Worm (Caenorhabditis elegans) whole organism, L1 larva: ENCODE results near the gene sre-4.
A peak's percentile ranks its signal among the peaks of the same experiment; 100 is the strongest.

Experiments
- C04F5.9 ChIP-seq: sonication (generic microtip); optimal IDR thresholded peaks from 2 replicates; lab custom pipeline; 2016; ENCODE audit warnings: missing genetic modification characterization, missing compliant biosample characterization
- C16A3.4 ChIP-seq: fragments of 150-350 bp; optimal IDR thresholded peaks from 2 replicates; lab custom pipeline; 2014; ENCODE audit warnings: missing biosample characterization, missing genetic modification characterization
- C34B4.2 ChIP-seq: sonication (generic microtip); optimal IDR thresholded peaks from 2 replicates; lab custom pipeline; 2017; ENCODE audit warnings: mild to moderate bottlenecking, missing genetic modification characterization, missing compliant biosample characterization
- F16B12.6 ChIP-seq: fragments of 150-350 bp; optimal IDR thresholded peaks from 2 replicates; lab custom pipeline; 2014; ENCODE audit warnings: missing biosample characterization, missing genetic modification characterization
- aha-1 ChIP-seq: fragments of 150-350 bp; optimal IDR thresholded peaks from 2 replicates; lab custom pipeline; 2014; ENCODE audit warnings: missing biosample characterization, missing genetic modification characterization
- aly-2 ChIP-seq: fragments of 150-350 bp; optimal IDR thresholded peaks from 2 replicates; lab custom pipeline; 2014; ENCODE audit warnings: missing biosample characterization, missing genetic modification characterization
- ama-1 ChIP-seq: fragments of 150-350 bp; optimal IDR thresholded peaks from 2 replicates; lab custom pipeline; 2014
- blmp-1 ChIP-seq: fragments of 150-350 bp; optimal IDR thresholded peaks from 2 replicates; lab custom pipeline; 2014; ENCODE audit warnings: missing biosample characterization, missing genetic modification characterization
- ceh-8 ChIP-seq: fragments of 200-800 bp; sonication (Bioruptor generic); optimal IDR thresholded peaks from 2 replicates; lab custom pipeline; 2018; ENCODE audit warnings: mild to moderate bottlenecking, missing genetic modification characterization, moderate library complexity, missing compliant biosample characterization
- ceh-82 ChIP-seq, 3 experiments: fragments of 150-350 bp in 1 of 3; sonication (generic microtip) in 2 of 3; optimal IDR thresholded peaks; 2 replicates each; lab custom pipeline; 2014 to 2017; ENCODE audit warnings: missing biosample characterization in 3 of 3, missing genetic modification characterization in 3 of 3
- ceh-90 ChIP-seq: sonication (generic microtip); optimal IDR thresholded peaks from 2 replicates; lab custom pipeline; 2016; ENCODE audit warnings: missing genetic modification characterization, missing compliant biosample characterization
- dsc-1 ChIP-seq: sonication (generic microtip); optimal IDR thresholded peaks from 2 replicates; lab custom pipeline; 2016; ENCODE audit warnings: mild to moderate bottlenecking, missing genetic modification characterization, missing compliant biosample characterization
- egl-27 ChIP-seq, 2 experiments: fragments of 150-350 bp in 1 of 2; sonication (generic microtip); optimal IDR thresholded peaks; 3 replicates each; lab custom pipeline; 2017 to 2018; ENCODE audit warnings: missing biosample characterization in 2 of 2, missing genetic modification characterization in 2 of 2, missing genetic modification reagents in 2 of 2
- elt-2 ChIP-seq: sonication (generic microtip); optimal IDR thresholded peaks from 2 replicates; lab custom pipeline; 2016; ENCODE audit warnings: missing genetic modification characterization, mild to moderate bottlenecking, inconsistent platforms, missing compliant biosample characterization, missing genetic modification reagents
- elt-3 ChIP-seq, 6 experiments: fragments of 150-350 bp in 1 of 6; sonication (generic microtip); optimal IDR thresholded peaks; 2 replicates each; lab custom pipeline; 2017 to 2018; ENCODE audit warnings: missing biosample characterization in 6 of 6, missing genetic modification characterization in 6 of 6, inconsistent platforms in 1 of 6
- fkh-10 ChIP-seq: sonication (generic microtip); optimal IDR thresholded peaks from 2 replicates; lab custom pipeline; 2017; ENCODE audit warnings: missing biosample characterization, missing genetic modification reagents, missing genetic modification characterization
- fkh-8 ChIP-seq: sonication (generic microtip); optimal IDR thresholded peaks from 2 replicates; lab custom pipeline; 2016; ENCODE audit warnings: mild to moderate bottlenecking, missing genetic modification characterization, missing compliant biosample characterization
- fos-1 ChIP-seq: fragments of 150-350 bp; optimal IDR thresholded peaks from 2 replicates; lab custom pipeline; 2014; ENCODE audit warnings: missing biosample characterization, missing genetic modification characterization
- grh-1 ChIP-seq: fragments of 200-800 bp; sonication (Bioruptor generic); IDR thresholded peaks from 2 replicates; pipeline ENCODE4 v1.3.6; 2022; ENCODE audit warnings: missing genetic modification reagents, missing genetic modification characterization, missing compliant biosample characterization
- hlh-17 ChIP-seq: fragments of 200-800 bp; sonication (Bioruptor generic); optimal IDR thresholded peaks from 2 replicates; lab custom pipeline; 2018; ENCODE audit warnings: missing genetic modification characterization, mild to moderate bottlenecking, missing compliant biosample characterization, moderate library complexity, borderline replicate concordance
- irx-1 ChIP-seq: sonication (generic microtip); optimal IDR thresholded peaks from 2 replicates; lab custom pipeline; 2016; ENCODE audit warnings: missing genetic modification characterization, missing compliant biosample characterization
- jun-1 ChIP-seq: fragments of 150-350 bp; optimal IDR thresholded peaks from 2 replicates; lab custom pipeline; 2014; ENCODE audit warnings: missing biosample characterization, missing genetic modification reagents, missing genetic modification characterization
- lin-15B ChIP-seq: fragments of 150-350 bp; sonication (generic microtip); optimal IDR thresholded peaks from 3 replicates; lab custom pipeline; 2014; ENCODE audit warnings: missing biosample characterization, missing genetic modification characterization
- lin-39 ChIP-seq: fragments of 150-350 bp; optimal IDR thresholded peaks from 2 replicates; lab custom pipeline; 2014; ENCODE audit warnings: missing biosample characterization, missing genetic modification reagents, missing genetic modification characterization
- lir-3 ChIP-seq: sonication (generic microtip); optimal IDR thresholded peaks from 2 replicates; lab custom pipeline; 2016; ENCODE audit warnings: mild to moderate bottlenecking, missing genetic modification characterization, moderate library complexity, missing compliant biosample characterization; ENCODE audit not compliant: poor library complexity
- lsy-2 ChIP-seq, 2 experiments: fragments of 150-350 bp; optimal IDR thresholded peaks; 2 replicates each; lab custom pipeline; 2014; ENCODE audit warnings: missing biosample characterization in 2 of 2, missing genetic modification characterization in 2 of 2
- mab-9 ChIP-seq: fragments of 200-800 bp; sonication (Bioruptor generic); IDR thresholded peaks from 2 replicates; pipeline ENCODE4 v1.3.6; 2022; ENCODE audit warnings: missing genetic modification reagents, missing genetic modification characterization, missing compliant biosample characterization
- mdl-1 ChIP-seq, 2 experiments: fragments of 150-350 bp; optimal IDR thresholded peaks; 2 replicates each; lab custom pipeline; 2014 to 2017; ENCODE audit warnings: missing biosample characterization in 2 of 2, missing genetic modification characterization in 2 of 2, inconsistent platforms in 1 of 2
- mep-1 ChIP-seq: fragments of 150-350 bp; optimal IDR thresholded peaks from 2 replicates; lab custom pipeline; 2014; ENCODE audit warnings: missing biosample characterization, missing genetic modification characterization
- nhr-19 ChIP-seq: fragments of 200-800 bp; sonication (Bioruptor generic); conservative IDR thresholded peaks from 2 replicates; pipeline ENCODE4 v1.3.6; 2022; ENCODE audit warnings: missing genetic modification characterization, missing compliant biosample characterization
- nhr-20 ChIP-seq: sonication (generic microtip); optimal IDR thresholded peaks from 2 replicates; lab custom pipeline; 2016; ENCODE audit warnings: mild to moderate bottlenecking, missing genetic modification characterization, missing compliant biosample characterization
- nhr-237 ChIP-seq: fragments of 150-350 bp; optimal IDR thresholded peaks from 2 replicates; lab custom pipeline; 2014; ENCODE audit warnings: missing biosample characterization, missing genetic modification characterization
- nhr-28 ChIP-seq: fragments of 150-350 bp; optimal IDR thresholded peaks from 2 replicates; lab custom pipeline; 2014; ENCODE audit warnings: missing biosample characterization, missing genetic modification characterization
- nhr-47 ChIP-seq: sonication (generic microtip); optimal IDR thresholded peaks from 2 replicates; lab custom pipeline; 2016; ENCODE audit warnings: mild to moderate bottlenecking, missing genetic modification characterization, moderate library complexity, missing compliant biosample characterization
- nhr-71 ChIP-seq: sonication (generic microtip); optimal IDR thresholded peaks from 2 replicates; lab custom pipeline; 2016; ENCODE audit warnings: mild to moderate bottlenecking, missing genetic modification characterization, moderate library complexity, missing compliant biosample characterization
- nhr-84 ChIP-seq: sonication (generic microtip); optimal IDR thresholded peaks from 2 replicates; lab custom pipeline; 2017; ENCODE audit warnings: missing biosample characterization, missing genetic modification characterization
- nhr-85 ChIP-seq: sonication (generic microtip); peaks from one replicate; lab custom pipeline; 2016; ENCODE audit warnings: missing genetic modification characterization, inconsistent platforms, missing compliant biosample characterization
- nhr-90 ChIP-seq: sonication (generic microtip); optimal IDR thresholded peaks from 2 replicates; lab custom pipeline; 2016; ENCODE audit warnings: mild to moderate bottlenecking, missing genetic modification characterization, missing compliant biosample characterization; ENCODE audit not compliant: poor library complexity
- pax-3 ChIP-seq: fragments of 200-800 bp; sonication (Bioruptor generic); optimal IDR thresholded peaks from 2 replicates; lab custom pipeline; 2018; ENCODE audit warnings: mild to moderate bottlenecking, missing genetic modification characterization, moderate library complexity, missing compliant biosample characterization
- pqm-1 ChIP-seq: sonication (generic microtip); optimal IDR thresholded peaks from 3 replicates; lab custom pipeline; 2017; ENCODE audit warnings: missing biosample characterization, missing genetic modification characterization
- rnt-1 ChIP-seq: sonication (generic microtip); optimal IDR thresholded peaks from 2 replicates; lab custom pipeline; 2016; ENCODE audit warnings: mild to moderate bottlenecking, missing genetic modification characterization, moderate library complexity, missing compliant biosample characterization
- skn-1 ChIP-seq: fragments of 150-350 bp; optimal IDR thresholded peaks from 2 replicates; lab custom pipeline; 2014; ENCODE audit warnings: missing biosample characterization, missing genetic modification characterization
- snpc-4 ChIP-seq: fragments of 150-350 bp; optimal IDR thresholded peaks from 2 replicates; lab custom pipeline; 2014; ENCODE audit warnings: missing biosample characterization, missing genetic modification characterization
- snu-23 ChIP-seq: sonication (generic microtip); optimal IDR thresholded peaks from 2 replicates; lab custom pipeline; 2016; ENCODE audit warnings: missing genetic modification characterization, missing compliant biosample characterization
- sox-4 ChIP-seq: sonication (generic microtip); optimal IDR thresholded peaks from 2 replicates; lab custom pipeline; 2016; ENCODE audit warnings: missing genetic modification characterization, missing compliant biosample characterization
- sup-37 ChIP-seq: fragments of 200-800 bp; sonication (Bioruptor generic); optimal IDR thresholded peaks from 2 replicates; lab custom pipeline; 2018; ENCODE audit warnings: mild to moderate bottlenecking, missing genetic modification characterization, missing compliant biosample characterization
- swsn-7 ChIP-seq: sonication (generic microtip); optimal IDR thresholded peaks from 2 replicates; lab custom pipeline; 2016; ENCODE audit warnings: missing genetic modification characterization, missing compliant biosample characterization
- tbx-2 ChIP-seq: sonication (generic microtip); optimal IDR thresholded peaks from 2 replicates; lab custom pipeline; 2016; ENCODE audit warnings: missing genetic modification characterization, missing compliant biosample characterization
- tlp-1 ChIP-seq: fragments of 150-350 bp; optimal IDR thresholded peaks from 2 replicates; lab custom pipeline; 2014; ENCODE audit warnings: missing biosample characterization, missing genetic modification characterization
- unc-62 ChIP-seq: fragments of 150-350 bp; optimal IDR thresholded peaks from 2 replicates; lab custom pipeline; 2014; ENCODE audit warnings: missing biosample characterization, missing genetic modification reagents, missing genetic modification characterization
- unc-86 ChIP-seq: sonication (generic microtip); optimal IDR thresholded peaks from 2 replicates; lab custom pipeline; 2016; ENCODE audit warnings: missing genetic modification characterization, missing compliant biosample characterization
- xbp-1 ChIP-seq: sonication (generic microtip); optimal IDR thresholded peaks from 2 replicates; lab custom pipeline; 2016; ENCODE audit warnings: missing genetic modification characterization, missing compliant biosample characterization
- zag-1 ChIP-seq: fragments of 150-350 bp; optimal IDR thresholded peaks from 2 replicates; lab custom pipeline; 2014; ENCODE audit warnings: missing biosample characterization, missing genetic modification characterization
- zip-4 ChIP-seq: fragments of 200-800 bp; sonication (Bioruptor generic); optimal IDR thresholded peaks from 2 replicates; lab custom pipeline; 2018; ENCODE audit warnings: mild to moderate bottlenecking, missing genetic modification characterization, moderate library complexity, missing compliant biosample characterization

Gene sre-4

DNA sequence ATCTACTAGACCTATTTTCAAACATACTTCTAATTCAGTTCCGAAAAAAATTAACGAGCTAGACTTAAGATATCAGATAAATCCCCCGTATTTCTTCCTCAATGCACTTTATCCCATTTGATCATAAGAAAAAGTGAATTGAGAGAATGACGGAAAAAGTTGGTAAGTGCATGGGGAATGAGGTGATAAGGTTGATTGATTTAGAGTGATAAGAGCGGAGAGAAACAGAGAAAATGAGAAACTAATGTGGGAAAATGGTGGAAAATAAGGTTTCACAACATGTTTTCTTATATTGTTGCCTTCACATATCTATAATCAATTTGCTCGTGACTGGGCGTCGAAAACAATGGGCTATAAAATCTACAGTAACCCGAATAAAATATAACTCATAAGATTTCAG is 48.8 kb downstream of the sre-4 start:
- peak; percentile 27 to 35 for TF ChIP-seq lsy-2 (tag; optimal IDR thresholded peaks at IDR 0.05; lab: Kevin White, UChicago)
- TF ChIP-seq ceh-8 (GFP tag; lab: Kevin White, UChicago): no peak
- no peak for TF ChIP-seq snpc-4
- TF ChIP-seq ama-1: no peak
- TF ChIP-seq C34B4.2 (tag; lab: Kevin White, UChicago): no peak
- no peak for TF ChIP-seq egl-27 (tag; optimal IDR thresholded peaks at IDR 0.05; lab: Kevin White, UChicago)
- TF ChIP-seq mdl-1 (tag; optimal IDR thresholded peaks at IDR 0.05; lab: Kevin White, UChicago): no peak
- TF ChIP-seq mab-9 (GFP tag; lab: Robert Waterston, UW): no peak
- TF ChIP-seq C16A3.4 (tag; lab: Kevin White, UChicago): no peak
- TF ChIP-seq fkh-8 (tag; lab: Kevin White, UChicago): no peak
- peak; percentile 18 for TF ChIP-seq nhr-90
- no peak for TF ChIP-seq nhr-47
- TF ChIP-seq zip-4 (GFP tag; lab: Kevin White, UChicago): no peak
- TF ChIP-seq elt-2 (tag; lab: Kevin White, UChicago): peak; percentile 50
- TF ChIP-seq elt-3 (tag; optimal IDR thresholded peaks at IDR 0.05; lab: Kevin White, UChicago): peak in 5 of 6 experiments; percentile 28 to 82 (median 45)
- no peak for TF ChIP-seq pax-3 (tag; lab: Kevin White, UChicago)
- TF ChIP-seq hlh-17 (GFP tag; lab: Kevin White, UChicago): no peak
- TF ChIP-seq nhr-84 (tag; lab: Kevin White, UChicago): no peak
- no peak for TF ChIP-seq zag-1 (tag; lab: Kevin White, UChicago)
- TF ChIP-seq swsn-7 (tag; lab: Kevin White, UChicago): no peak
- TF ChIP-seq xbp-1 (tag; lab: Kevin White, UChicago): no peak
- TF ChIP-seq sup-37 (GFP tag; lab: Kevin White, UChicago): no peak
- peak; percentile 85 for TF ChIP-seq blmp-1 (tag; lab: Kevin White, UChicago)
- peak; percentile 40 for TF ChIP-seq mep-1
- TF ChIP-seq snu-23 (GFP tag; lab: Kevin White, UChicago): peak; percentile 30
- TF ChIP-seq nhr-19: peak; percentile 37; the same call in 1 of the 2 replicates
- TF ChIP-seq nhr-28: no peak
- no peak for TF ChIP-seq skn-1 (tag; lab: Kevin White, UChicago)
- TF ChIP-seq pqm-1 (tag; lab: Kevin White, UChicago): peak; percentile 7
- TF ChIP-seq F16B12.6 (tag; lab: Kevin White, UChicago): no peak
- TF ChIP-seq dsc-1: peak; percentile 53
- TF ChIP-seq tbx-2 (tag; lab: Kevin White, UChicago): no peak
- no peak for TF ChIP-seq tlp-1 (tag; lab: Kevin White, UChicago)
- no peak for TF ChIP-seq ceh-82 (tag; optimal IDR thresholded peaks at IDR 0.05; lab: Kevin White, UChicago)
- no peak for TF ChIP-seq unc-86 (tag; lab: Kevin White, UChicago)
- no peak for TF ChIP-seq unc-62 (GFP tag; lab: Kevin White, UChicago)
- no peak for TF ChIP-seq fos-1 (tag; lab: Kevin White, UChicago)
- no peak for TF ChIP-seq aly-2 (tag; lab: Kevin White, UChicago)
- TF ChIP-seq lin-15B (tag; lab: Kevin White, UChicago): no peak
- no peak for TF ChIP-seq grh-1 (GFP tag; lab: Robert Waterston, UW)
- no peak for TF ChIP-seq lin-39 (tag; lab: Kevin White, UChicago)
- no peak for TF ChIP-seq aha-1
- no peak for TF ChIP-seq fkh-10 (GFP tag; lab: Kevin White, UChicago)
- no peak for TF ChIP-seq irx-1 (tag; lab: Kevin White, UChicago)
- no peak for TF ChIP-seq lir-3 (tag; lab: Kevin White, UChicago)
- TF ChIP-seq nhr-85 (tag; lab: Kevin White, UChicago): peak; percentile 77
- TF ChIP-seq sox-4 (tag; lab: Kevin White, UChicago): no peak
- TF ChIP-seq rnt-1 (tag; lab: Kevin White, UChicago): peak; percentile 24
- no peak for TF ChIP-seq ceh-90 (tag; lab: Kevin White, UChicago)
- TF ChIP-seq jun-1: no peak
- no peak for TF ChIP-seq nhr-237
- peak; percentile 52 for TF ChIP-seq nhr-20 (tag; lab: Kevin White, UChicago)
- TF ChIP-seq C04F5.9: no peak
- peak; percentile 63 for TF ChIP-seq nhr-71
